Fruit fly (Drosophila melanogaster) whole organism, embryonic: ENCODE measurements around the gene Grip84.
A peak's percentile ranks its signal among the peaks of the same experiment; 100 is the strongest.

Experiments used
- CG10321 ChIP-seq: fragments of 200-800 bp; sonication (Bioruptor generic); IDR thresholded peaks from 2 replicates; pipeline ENCODE4 v1.3.6; 2022; ENCODE audit warnings: missing biosample characterization, missing genetic modification characterization
- CG10431 ChIP-seq: fragments of 200-800 bp; sonication (Bioruptor generic); optimal IDR thresholded peaks from 3 replicates; lab custom pipeline; 2018; ENCODE audit warnings: missing biosample characterization, mild to moderate bottlenecking, missing genetic modification characterization
- CG11398 ChIP-seq: fragments of 200-800 bp; sonication (Bioruptor generic); optimal IDR thresholded peaks from 2 replicates; lab custom pipeline; 2016; ENCODE audit warnings: missing biosample characterization, missing genetic modification characterization
- CG12071 ChIP-seq: fragments of 200-800 bp; sonication (Bioruptor generic); optimal IDR thresholded peaks from 3 replicates; lab custom pipeline; 2018; ENCODE audit warnings: missing biosample characterization, mild to moderate bottlenecking, missing genetic modification characterization
- CG12236 ChIP-seq: fragments of 200-800 bp; sonication (Bioruptor generic); optimal IDR thresholded peaks from 2 replicates; lab custom pipeline; 2016; ENCODE audit warnings: missing biosample characterization, missing genetic modification characterization
- CG12744 ChIP-seq: fragments of 200-800 bp; sonication (Bioruptor generic); optimal IDR thresholded peaks from 2 replicates; lab custom pipeline; 2016; ENCODE audit warnings: missing biosample characterization, missing genetic modification characterization
- CG2116 ChIP-seq: fragments of 200-800 bp; sonication (Bioruptor generic); optimal IDR thresholded peaks from 3 replicates; lab custom pipeline; 2018; ENCODE audit warnings: missing biosample characterization, mild to moderate bottlenecking, missing genetic modification characterization
- CG9727 ChIP-seq: fragments of 200-800 bp; sonication (Bioruptor generic); optimal IDR thresholded peaks from 3 replicates; lab custom pipeline; 2017; ENCODE audit warnings: missing biosample characterization, mild to moderate bottlenecking, missing genetic modification characterization
- CTCF ChIP-seq: fragments of 200-800 bp; sonication (Bioruptor generic); optimal IDR thresholded peaks from 2 replicates; lab custom pipeline; 2017; ENCODE audit warnings: missing biosample characterization, mild to moderate bottlenecking, missing genetic modification characterization, moderate library complexity
- D19B ChIP-seq: fragments of 200-800 bp; sonication (Bioruptor generic); optimal IDR thresholded peaks from 2 replicates; lab custom pipeline; 2017; ENCODE audit warnings: missing biosample characterization, mild to moderate bottlenecking, missing genetic modification characterization
- Deaf1 ChIP-seq: fragments of 200-800 bp; optimal IDR thresholded peaks from 3 replicates; lab custom pipeline; 2019; ENCODE audit warnings: missing biosample characterization, mild to moderate bottlenecking, missing genetic modification characterization, moderate library complexity
- Dp ChIP-seq: fragments of 200-800 bp; sonication (Bioruptor generic); optimal IDR thresholded peaks from 2 replicates; lab custom pipeline; 2018; ENCODE audit warnings: missing biosample characterization, mild to moderate bottlenecking, missing genetic modification characterization, moderate library complexity
- Dref ChIP-seq: fragments of 200-800 bp; sonication (Bioruptor generic); IDR thresholded peaks from 2 replicates; pipeline ENCODE4 v1.3.6; 2022; ENCODE audit warnings: missing biosample characterization, missing genetic modification characterization
- E2f2 ChIP-seq: fragments of 200-800 bp; sonication (Bioruptor generic); IDR thresholded peaks from 2 replicates; pipeline ENCODE4 v1.3.6; 2022; ENCODE audit warnings: missing biosample characterization, missing genetic modification characterization
- HmgZ ChIP-seq: fragments of 200-800 bp; sonication (Bioruptor generic); optimal IDR thresholded peaks from 2 replicates; lab custom pipeline; 2018; ENCODE audit warnings: missing biosample characterization, mild to moderate bottlenecking, missing genetic modification characterization
- Hr78 ChIP-seq, 2 experiments: fragments of 200-800 bp in 1 of 2; fragments of >200 bp in 1 of 2; sonication (Bioruptor generic) in 1 of 2; optimal IDR thresholded peaks; 2 replicates each; lab custom pipeline; 2017 to 2019; ENCODE audit warnings: missing biosample characterization in 2 of 2, missing genetic modification characterization in 2 of 2, mild to moderate bottlenecking in 1 of 2, moderate library complexity in 1 of 2
- Myb ChIP-seq: fragments of 200-800 bp; sonication (Bioruptor generic); optimal IDR thresholded peaks from 2 replicates; lab custom pipeline; 2016; ENCODE audit warnings: missing biosample characterization, missing genetic modification characterization
- Sin3A ChIP-seq: fragments of >200 bp; optimal IDR thresholded peaks from 2 replicates; lab custom pipeline; 2018
- Sry-δ ChIP-seq: fragments of 200-800 bp; sonication (Bioruptor generic); optimal IDR thresholded peaks from 2 replicates; lab custom pipeline; 2016; ENCODE audit warnings: missing biosample characterization, missing genetic modification characterization
- cg ChIP-seq: fragments of 200-800 bp; sonication (Bioruptor generic); optimal IDR thresholded peaks from 3 replicates; lab custom pipeline; 2019; ENCODE audit warnings: missing biosample characterization, mild to moderate bottlenecking, missing genetic modification characterization, moderate library complexity
- dpn ChIP-seq, 2 experiments: fragments of 200-800 bp; sonication (Bioruptor generic); optimal IDR thresholded peaks; 3 replicates each; lab custom pipeline; 2016; ENCODE audit warnings: missing biosample characterization in 2 of 2, missing genetic modification characterization in 2 of 2
- hbn ChIP-seq: fragments of 200-800 bp; sonication (Bioruptor generic); IDR thresholded peaks from 2 replicates; pipeline ENCODE4 v1.3.6; 2022; ENCODE audit warnings: missing biosample characterization, missing genetic modification characterization; ENCODE audit not compliant: partially characterized antibody
- inv ChIP-seq: fragments of 200-800 bp; sonication (Bioruptor generic); IDR thresholded peaks from 2 replicates; pipeline ENCODE4 v1.3.6; 2022; ENCODE audit warnings: missing biosample characterization, missing genetic modification characterization; ENCODE audit not compliant: partially characterized antibody
- p53 ChIP-seq: fragments of 200-800 bp; sonication (Bioruptor generic); optimal IDR thresholded peaks from 2 replicates; lab custom pipeline; 2016; ENCODE audit warnings: missing biosample characterization, missing genetic modification characterization
- pzg ChIP-seq: fragments of 200-800 bp; sonication (Bioruptor generic); optimal IDR thresholded peaks from 3 replicates; lab custom pipeline; 2018; ENCODE audit warnings: missing biosample characterization, mild to moderate bottlenecking, missing genetic modification characterization, moderate library complexity
- ttk ChIP-seq: fragments of 200-800 bp; sonication (Bioruptor generic); IDR thresholded peaks from 2 replicates; pipeline ENCODE4 v2.1.2; 2022; ENCODE audit warnings: missing biosample characterization, missing genetic modification characterization
- tup ChIP-seq: fragments of 200-800 bp; sonication (Bioruptor generic); optimal IDR thresholded peaks from 2 replicates; lab custom pipeline; 2016; ENCODE audit warnings: missing biosample characterization, mild to moderate bottlenecking, missing genetic modification characterization, moderate library complexity
- vfl ChIP-seq: fragments of 200-800 bp; sonication (Bioruptor generic); optimal IDR thresholded peaks from 2 replicates; lab custom pipeline; 2016; ENCODE audit warnings: missing biosample characterization, missing genetic modification characterization

The Grip84 gene

dm6 chrX:19520376-19520775 is 45.2 kb downstream of the Grip84 start:
- TF ChIP-seq HmgZ (tag; lab: Kevin White, UChicago) (no peak), hbn (GFP tag; lab: Robert Waterston, UW) (peak; percentile 19; the same call in 1 of the 2 replicates), Myb (GFP tag; lab: Kevin White, UChicago) (no peak), CG2116 (peak; percentile 50), CG12236 (GFP tag; lab: Kevin White, UChicago) (no peak), ttk (GFP tag; lab: Robert Waterston, UW) (no peak), E2f2 (peak; percentile 88), D19B (GFP tag; lab: Kevin White, UChicago) (no peak), Hr78 (GFP tag; optimal IDR thresholded peaks at IDR 0.05; lab: Kevin White, UChicago) (no peak), pzg (GFP tag; lab: Kevin White, UChicago) (peak; percentile 14), Dref (GFP tag; lab: Robert Waterston, UW) (0 out of 2 replicates have a peak, but pooled peaks have one; percentile 24), Dp (GFP tag; lab: Kevin White, UChicago) (peak; percentile 81), Deaf1 (tag; lab: Kevin White, UChicago) (no peak), CG11398 (GFP tag; lab: Kevin White, UChicago) (no peak), CG12071 (GFP tag; lab: Kevin White, UChicago) (no peak), Sry-δ (GFP tag; lab: Kevin White, UChicago) (no peak), inv (GFP tag; lab: Robert Waterston, UW) (no peak), CG9727 (GFP tag; lab: Kevin White, UChicago) (no peak), CG12744 (GFP tag; lab: Kevin White, UChicago) (no peak), CTCF (GFP tag; lab: Kevin White, UChicago) (peak; percentile 58)

- TF ChIP-seq p53 (GFP tag; lab: Kevin White, UChicago): peak; percentile 96
- TF ChIP-seq CG10431 (GFP tag; lab: Kevin White, UChicago): peak; percentile 96
- no peak for TF ChIP-seq tup (GFP tag; lab: Kevin White, UChicago)
- TF ChIP-seq Sin3A (lab: Kevin White, UChicago): no peak
- TF ChIP-seq CG10321 (GFP tag; lab: Robert Waterston, UW): peak; percentile 85
- no peak for TF ChIP-seq dpn (GFP tag; optimal IDR thresholded peaks at IDR 0.05; lab: Kevin White, UChicago)
- no peak for TF ChIP-seq vfl
- TF ChIP-seq cg (GFP tag; lab: Kevin White, UChicago): peak; percentile 4
These were observed 55.4 kb downstream of the Grip84 start for dm6 chrX:19510204-19510603.
